Fruit fly (Drosophila melanogaster): ENCODE results near the gene Rh6.

Rh6 gene

DNA sequence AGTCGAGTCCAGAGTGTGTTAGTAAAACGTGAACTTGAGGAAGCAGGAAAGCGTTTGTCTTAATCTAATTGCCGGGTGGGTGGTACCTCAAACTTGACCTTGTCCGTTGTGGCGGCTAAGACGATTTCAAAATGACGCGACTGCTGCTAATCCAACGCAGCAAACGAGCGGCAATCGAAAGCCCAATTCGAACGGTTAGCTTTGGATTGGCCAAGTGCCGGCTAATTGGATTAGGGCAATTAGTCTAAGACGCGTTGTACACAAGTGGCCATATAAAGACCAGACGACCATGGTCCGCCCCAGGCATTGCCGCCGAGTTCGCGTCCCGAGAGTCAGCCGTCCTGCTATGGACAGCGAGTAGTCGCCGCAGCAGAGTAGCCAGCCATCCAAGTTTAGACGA lies at the start of gene Rh6:
Rh6 (plus strand) TSS at position 301 of the 400 bp plus-strand sequence.
- TF ChIP-seq ovo (GFP tag; optimal IDR thresholded peaks at IDR 0.05) (no peak), Crg-1 (GFP tag; optimal IDR thresholded peaks at IDR 0.05) (no peak), toe (GFP tag; optimal IDR thresholded peaks at IDR 0.05) (no peak), CG1620 (GFP tag; optimal IDR thresholded peaks at IDR 0.05) (no peak), Clk (GFP tag; optimal IDR thresholded peaks at IDR 0.05) (no peak), Hr96 (GFP tag; optimal IDR thresholded peaks at IDR 0.05) (no peak), kay (GFP tag; ENCODE audit: borderline replicate concordance) (no peak), tj (GFP tag; optimal IDR thresholded peaks at IDR 0.05) (no peak), CG11617 (GFP tag; optimal IDR thresholded peaks at IDR 0.05) (no peak), CG33017 (tag; optimal IDR thresholded peaks at IDR 0.05) (no peak), cnc (optimal IDR thresholded peaks at IDR 0.05) (no peak), CG7045 (GFP tag; optimal IDR thresholded peaks at IDR 0.05) (no peak), cic (GFP tag; optimal IDR thresholded peaks at IDR 0.05) (no peak), bab1 (GFP tag; optimal IDR thresholded peaks at IDR 0.05) (no peak)

DNA sequence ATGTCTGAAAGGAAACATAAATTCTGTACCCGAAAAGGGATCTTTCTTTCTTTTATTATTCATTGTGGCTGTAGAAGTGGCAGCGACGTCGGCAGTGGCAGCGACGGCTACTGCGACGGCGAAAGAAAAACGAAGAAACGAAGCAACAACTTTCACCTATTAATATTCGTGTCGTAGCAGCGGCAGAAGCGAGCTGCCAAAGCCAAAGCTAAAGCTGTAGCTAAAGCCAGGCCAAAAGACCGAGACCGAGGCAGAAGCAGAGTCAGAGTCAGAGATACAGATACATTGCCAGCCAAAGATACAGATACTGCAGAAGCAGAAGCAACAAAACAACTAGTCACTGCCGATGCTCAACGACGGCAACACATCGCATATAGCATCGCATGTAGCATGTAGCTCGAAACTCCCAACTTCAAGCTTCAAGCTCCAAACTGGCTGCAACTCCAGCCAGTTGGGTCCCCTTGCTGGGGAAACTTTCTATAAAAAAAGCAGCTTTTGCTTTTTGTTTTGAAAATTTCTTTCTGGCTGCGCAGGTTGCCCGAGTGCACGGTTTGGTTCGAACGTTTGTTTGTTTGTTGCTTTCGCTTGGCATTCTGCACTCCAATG lies 49.5 kb upstream of the Rh6 start:
- TF ChIP-seq CG5204 (GFP tag; optimal IDR thresholded peaks at IDR 0.05) = no peak
- TF ChIP-seq tj (GFP tag; optimal IDR thresholded peaks at IDR 0.05) = no peak
- TF ChIP-seq Crg-1 (GFP tag; optimal IDR thresholded peaks at IDR 0.05) = no peak
- no peak for TF ChIP-seq CG7045 (GFP tag; optimal IDR thresholded peaks at IDR 0.05)
- TF ChIP-seq kay (GFP tag; ENCODE audit: borderline replicate concordance) = no peak
- TF ChIP-seq cic (GFP tag; optimal IDR thresholded peaks at IDR 0.05) = no peak
- no peak for TF ChIP-seq CG33017 (tag; optimal IDR thresholded peaks at IDR 0.05)
- no peak for TF ChIP-seq CG11617 (GFP tag; optimal IDR thresholded peaks at IDR 0.05)
- TF ChIP-seq Clk (GFP tag; optimal IDR thresholded peaks at IDR 0.05) = no peak
- no peak for TF ChIP-seq CG7101 (tag; optimal IDR thresholded peaks at IDR 0.05)
- TF ChIP-seq Mnt (GFP tag; optimal IDR thresholded peaks at IDR 0.05) = no peak
- TF ChIP-seq ovo (GFP tag; optimal IDR thresholded peaks at IDR 0.05) = no peak
- TF ChIP-seq CG1620 (GFP tag; optimal IDR thresholded peaks at IDR 0.05) = no peak
- no peak for TF ChIP-seq bab1 (GFP tag; optimal IDR thresholded peaks at IDR 0.05)
- no peak for TF ChIP-seq Hr96 (GFP tag; optimal IDR thresholded peaks at IDR 0.05)
- TF ChIP-seq toe (GFP tag; optimal IDR thresholded peaks at IDR 0.05) = no peak
- TF ChIP-seq cnc (optimal IDR thresholded peaks at IDR 0.05) = no peak
- TF ChIP-seq CG14711 (tag; optimal IDR thresholded peaks at IDR 0.05) = no peak

DNA sequence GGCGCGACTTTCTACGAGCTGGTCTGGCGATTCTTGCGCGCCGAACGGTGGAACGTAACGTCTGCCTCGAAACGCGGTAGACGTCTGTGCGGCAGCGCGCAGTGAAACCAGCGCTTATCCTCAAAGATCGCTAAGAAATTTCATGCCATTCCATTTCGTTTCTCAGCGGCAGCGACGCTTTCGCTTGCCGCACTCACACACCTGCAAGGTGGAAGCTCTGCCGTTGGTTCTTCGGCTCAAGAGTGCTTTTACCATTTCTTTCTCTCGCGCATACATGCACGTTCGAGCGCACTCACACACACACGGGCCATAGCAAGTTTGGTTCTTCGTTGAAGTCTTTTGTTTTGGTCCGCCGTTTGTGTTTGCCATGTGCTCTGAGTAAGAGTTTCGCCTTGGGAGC lies 48.3 kb upstream of the Rh6 start, which contains the start of gene CG6118:
CG6118 (minus strand) TSS at position 63 of the 400 bp plus-strand sequence.
- TF ChIP-seq tj (GFP tag; optimal IDR thresholded peaks at IDR 0.05) = no peak
- TF ChIP-seq kay (GFP tag; ENCODE audit: borderline replicate concordance) = no peak
- no peak for TF ChIP-seq CG7101 (tag; optimal IDR thresholded peaks at IDR 0.05)
- no peak for TF ChIP-seq CG14711 (tag; optimal IDR thresholded peaks at IDR 0.05)
- TF ChIP-seq pad (GFP tag; optimal IDR thresholded peaks at IDR 0.05) = no peak
- no peak for TF ChIP-seq Hr96 (GFP tag; optimal IDR thresholded peaks at IDR 0.05)

DNA sequence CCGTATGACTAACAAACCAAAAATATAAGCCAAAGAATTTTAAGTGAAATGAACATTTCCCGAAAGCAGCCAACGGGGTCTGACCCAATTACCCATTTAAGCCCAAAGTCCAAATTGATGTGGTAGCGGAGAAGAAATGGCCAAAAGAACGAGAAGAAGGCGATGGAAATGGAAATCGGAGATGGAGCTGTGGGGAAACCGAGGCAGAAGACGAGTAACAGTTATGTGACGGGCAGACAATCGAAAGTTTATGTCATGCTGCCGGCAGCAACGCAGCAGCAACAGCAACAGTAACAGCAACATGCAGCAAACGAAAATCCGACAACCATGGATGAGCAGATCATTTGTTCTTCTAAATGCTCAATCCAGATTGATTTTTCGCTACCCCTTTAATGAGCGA lies 46.2 kb upstream of the Rh6 start:
- no peak for TF ChIP-seq bab1 (GFP tag; optimal IDR thresholded peaks at IDR 0.05)
- no peak for TF ChIP-seq CG7101 (tag; optimal IDR thresholded peaks at IDR 0.05)
- TF ChIP-seq Clk (GFP tag; optimal IDR thresholded peaks at IDR 0.05) = no peak
- TF ChIP-seq CG14711 (tag; optimal IDR thresholded peaks at IDR 0.05) = no peak
- no peak for TF ChIP-seq Hr96 (GFP tag; optimal IDR thresholded peaks at IDR 0.05)
- TF ChIP-seq CG33017 (tag; optimal IDR thresholded peaks at IDR 0.05) = no peak
- no peak for TF ChIP-seq CG11617 (GFP tag; optimal IDR thresholded peaks at IDR 0.05)
- no peak for TF ChIP-seq CG12768 (GFP tag; optimal IDR thresholded peaks at IDR 0.05)
- no peak for TF ChIP-seq CG5204 (GFP tag; optimal IDR thresholded peaks at IDR 0.05)
- no peak for TF ChIP-seq CG7045 (GFP tag; optimal IDR thresholded peaks at IDR 0.05)
- no peak for TF ChIP-seq cnc (optimal IDR thresholded peaks at IDR 0.05)
- no peak for TF ChIP-seq toe (GFP tag; optimal IDR thresholded peaks at IDR 0.05)
- no peak for TF ChIP-seq pad (GFP tag; optimal IDR thresholded peaks at IDR 0.05)
- TF ChIP-seq CG1620 (GFP tag; optimal IDR thresholded peaks at IDR 0.05) = no peak
- no peak for TF ChIP-seq tj (GFP tag; optimal IDR thresholded peaks at IDR 0.05)

DNA sequence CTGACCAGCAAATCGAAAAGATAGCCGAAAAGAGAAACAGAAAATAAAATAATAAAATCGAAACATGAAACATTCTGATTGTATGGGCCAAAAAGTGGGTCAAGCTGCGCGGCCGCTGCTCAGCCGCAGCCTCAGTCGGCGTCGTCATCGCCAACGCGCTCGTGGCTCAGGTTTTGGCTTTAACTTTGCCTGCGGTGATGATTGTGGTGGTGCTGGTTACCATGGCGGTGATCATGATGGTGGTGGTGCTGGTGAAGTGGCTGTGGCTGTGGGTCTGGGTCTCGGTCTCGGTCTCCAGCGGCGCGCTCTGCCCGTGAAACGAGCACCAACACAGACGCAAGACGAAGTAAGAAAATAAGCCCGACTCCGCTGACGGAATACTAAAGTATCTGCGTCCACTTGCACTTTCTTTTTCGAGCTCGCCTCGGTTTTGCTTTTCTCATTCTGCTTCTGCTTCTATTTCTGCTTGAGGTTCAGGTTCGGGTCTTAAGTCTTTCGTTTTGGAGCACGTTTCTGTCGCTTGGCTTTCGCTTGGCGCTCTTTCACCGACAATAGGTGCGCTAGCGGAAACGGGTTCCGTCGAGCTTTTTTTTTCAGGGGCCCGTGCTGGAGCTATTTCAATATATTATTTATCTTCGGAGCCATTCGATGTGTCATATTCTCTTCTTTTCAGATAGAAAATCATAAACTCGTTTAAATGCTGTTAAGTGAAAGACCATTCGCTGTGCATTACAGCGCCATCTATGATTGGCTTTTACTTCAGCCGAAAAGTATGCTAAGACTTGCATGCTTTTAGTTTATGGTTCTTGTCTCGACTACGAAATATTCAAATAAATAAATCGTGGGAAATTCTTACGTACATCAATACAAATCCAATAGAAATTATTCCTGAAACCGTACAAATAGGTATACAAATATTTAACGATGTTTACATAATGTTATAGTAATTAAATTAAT lies 45.2 kb upstream of the Rh6 start:
- TF ChIP-seq tj (GFP tag; optimal IDR thresholded peaks at IDR 0.05) (no peak), kay (GFP tag; ENCODE audit: borderline replicate concordance) (no peak), CG12768 (GFP tag; optimal IDR thresholded peaks at IDR 0.05) (no peak), pad (GFP tag; optimal IDR thresholded peaks at IDR 0.05) (no peak), bab1 (GFP tag; optimal IDR thresholded peaks at IDR 0.05) (no peak), CG7045 (GFP tag; optimal IDR thresholded peaks at IDR 0.05) (no peak), CG33017 (tag; optimal IDR thresholded peaks at IDR 0.05) (no peak)

DNA sequence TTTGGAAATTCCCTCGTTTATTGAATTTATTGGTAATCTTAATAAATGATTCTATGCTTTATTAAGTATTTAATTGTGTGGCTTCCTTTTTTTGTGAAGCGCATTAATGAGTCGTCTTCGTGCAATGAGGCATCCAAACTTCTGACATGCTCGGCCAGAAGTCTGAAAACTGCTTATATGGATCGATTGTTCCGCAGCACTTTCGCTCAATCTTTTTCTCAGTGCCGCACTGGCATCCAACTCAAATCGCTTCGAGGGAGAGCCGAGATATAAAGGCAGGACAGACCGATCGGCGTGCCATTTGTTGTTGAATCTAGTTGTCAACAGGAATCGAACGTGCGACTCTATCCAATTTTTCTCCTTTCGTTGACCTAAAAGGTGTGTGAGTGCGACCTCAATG lies 43.3 kb upstream of the Rh6 start, which contains the start of gene Act88F:
Act88F (plus strand) TSS at position 301 of the 400 bp plus-strand sequence.
- TF ChIP-seq kay (GFP tag; ENCODE audit: borderline replicate concordance) = no peak
- no peak for TF ChIP-seq toe (GFP tag; optimal IDR thresholded peaks at IDR 0.05)
- TF ChIP-seq CG14711 (tag; optimal IDR thresholded peaks at IDR 0.05) = no peak
- no peak for TF ChIP-seq Crg-1 (GFP tag; optimal IDR thresholded peaks at IDR 0.05)
